Worm (Caenorhabditis elegans): ENCODE results near the gene scav-5.

DNA sequence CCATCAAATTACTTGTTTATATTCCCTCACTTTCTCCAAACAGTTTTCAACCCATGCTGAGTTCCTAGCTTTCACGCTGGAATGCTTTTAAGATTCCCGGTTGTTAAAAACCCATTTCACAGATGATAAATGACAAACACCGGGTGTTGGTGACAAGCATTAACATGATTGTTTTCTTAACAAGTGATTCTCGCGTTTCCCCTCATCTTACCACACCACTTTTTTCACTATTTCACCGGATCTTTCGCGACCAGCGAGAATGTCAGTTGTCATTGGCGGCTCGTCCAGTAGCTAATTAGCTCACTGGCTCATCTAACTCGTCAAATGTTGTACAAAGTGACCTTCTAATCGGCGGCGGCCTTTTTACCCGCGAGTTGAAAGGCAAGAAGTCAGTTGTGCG lies 16.1 kb upstream of the scav-5 start:
- TF ChIP-seq him-1 (tag; optimal IDR thresholded peaks at IDR 0.05) (no peak), dao-5 (tag; optimal IDR thresholded peaks at IDR 0.05) (no peak)
